Worm (Caenorhabditis elegans): ENCODE data around the gene clec-162.

- TF ChIP-seq ref-1 (GFP tag; conservative IDR thresholded peaks at IDR 0.05) = no peak
- TF ChIP-seq flt-1 (GFP tag; IDR thresholded peaks at IDR 0.05) = no peak
- no peak for TF ChIP-seq klf-2 (GFP tag; conservative IDR thresholded peaks at IDR 0.05)
- no peak for TF ChIP-seq ztf-23 (GFP tag; IDR thresholded peaks at IDR 0.05)
- TF ChIP-seq med-1 (GFP tag; optimal IDR thresholded peaks at IDR 0.05; ENCODE audit: insufficient read depth) = no peak
- 0 out of 2 replicates have a peak, but pooled peaks have one; percentile 38 for TF ChIP-seq ztf-29 (GFP tag; IDR thresholded peaks at IDR 0.05)
- TF ChIP-seq cog-1 (tag; optimal IDR thresholded peaks at IDR 0.05) = no peak
These were observed 17.0 kb upstream of the clec-162 start for ce11 chrIII:9741985-9742384.
